Fruit fly (Drosophila melanogaster): ENCODE results near the gene jvl.

DNA sequence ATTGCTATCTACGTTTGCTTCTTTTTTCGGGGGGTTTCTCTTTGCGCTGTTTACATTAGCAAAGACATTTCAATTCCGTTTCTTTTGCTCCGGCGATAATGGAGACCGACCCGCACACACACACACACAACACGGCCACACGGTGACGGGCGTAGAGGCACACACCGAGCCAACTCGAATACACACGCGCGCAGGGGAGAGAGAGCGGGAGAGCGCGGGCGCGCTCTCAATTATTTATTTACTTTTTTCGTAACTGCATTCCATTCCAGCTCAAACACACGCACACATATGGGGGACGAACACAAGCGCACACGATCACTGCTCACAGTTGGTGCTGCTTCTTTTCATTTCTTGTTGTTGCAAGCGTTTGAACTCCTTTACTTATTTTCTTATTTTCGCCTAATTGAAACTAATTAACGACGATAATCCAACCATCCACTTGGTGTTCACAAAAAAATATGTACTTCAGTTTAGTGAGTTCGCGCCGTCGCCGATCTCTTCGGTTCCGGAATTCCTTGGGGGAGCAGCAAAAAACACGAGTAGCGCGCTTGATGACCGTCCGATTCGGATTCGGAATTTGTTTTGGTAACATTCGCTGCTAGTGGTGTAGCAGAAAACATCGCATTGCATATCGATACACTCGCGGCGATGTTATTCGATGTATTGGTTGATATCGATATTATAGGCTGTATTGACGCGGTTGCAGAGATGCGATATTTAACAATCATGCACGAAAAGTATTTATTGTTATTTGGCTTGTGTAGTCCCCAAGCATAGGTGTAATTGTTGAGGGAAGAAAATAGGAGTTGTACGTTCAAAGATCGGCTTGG, 17.5 kb upstream of the jvl start, which contains the start of gene kibra:
- TF ChIP-seq psq (optimal IDR thresholded peaks at IDR 0.05) (no peak), CG8478 (optimal IDR thresholded peaks at IDR 0.05) (no peak), usp (GFP tag; optimal IDR thresholded peaks at IDR 0.05) (no peak), EcR (GFP tag; optimal IDR thresholded peaks at IDR 0.05) (no peak), pan (optimal IDR thresholded peaks at IDR 0.05) (no peak)

All from whole organism.